Fruit fly (Drosophila melanogaster) whole organism, prepupa: ENCODE data around the gene CG8461.

Experiments
- CG32006 ChIP-seq: fragments of 200-800 bp; sonication (Bioruptor generic); optimal IDR thresholded peaks from 3 replicates; lab custom pipeline; 2017; ENCODE audit warnings: missing biosample characterization, mild to moderate bottlenecking, missing genetic modification characterization
- CG4318 ChIP-seq: fragments of 200-800 bp; sonication (Bioruptor generic); optimal IDR thresholded peaks from 3 replicates; lab custom pipeline; 2017; ENCODE audit warnings: missing biosample characterization, mild to moderate bottlenecking, missing genetic modification characterization
- CG6792 ChIP-seq: fragments of 200-800 bp; sonication (Bioruptor generic); optimal IDR thresholded peaks from 3 replicates; lab custom pipeline; 2016; ENCODE audit warnings: missing biosample characterization, missing genetic modification characterization
- CG8119 ChIP-seq: fragments of 200-800 bp; sonication (Bioruptor generic); IDR thresholded peaks from 3 replicates; pipeline ENCODE4 v1.3.6; 2022; ENCODE audit warnings: missing biosample characterization, missing genetic modification characterization
- Ets21C ChIP-seq: fragments of 200-800 bp; sonication (Bioruptor generic); optimal IDR thresholded peaks from 3 replicates; lab custom pipeline; 2016; ENCODE audit warnings: missing biosample characterization, missing genetic modification characterization
- Lpt ChIP-seq: fragments of 200-800 bp; sonication (Bioruptor generic); optimal IDR thresholded peaks from 3 replicates; lab custom pipeline; 2016; ENCODE audit warnings: missing biosample characterization, missing genetic modification characterization
- Met ChIP-seq: fragments of 200-800 bp; sonication (Bioruptor generic); optimal IDR thresholded peaks from 3 replicates; lab custom pipeline; 2016; ENCODE audit warnings: missing biosample characterization, missing genetic modification characterization
- Sox102F ChIP-seq: fragments of 200-800 bp; sonication (Bioruptor generic); optimal IDR thresholded peaks from 2 replicates; lab custom pipeline; 2016; ENCODE audit warnings: missing biosample characterization, mild to moderate bottlenecking, missing genetic modification characterization
- cyc ChIP-seq: fragments of 200-800 bp; sonication (Bioruptor generic); optimal IDR thresholded peaks from 3 replicates; lab custom pipeline; 2016; ENCODE audit warnings: missing biosample characterization, missing genetic modification characterization

DNA sequence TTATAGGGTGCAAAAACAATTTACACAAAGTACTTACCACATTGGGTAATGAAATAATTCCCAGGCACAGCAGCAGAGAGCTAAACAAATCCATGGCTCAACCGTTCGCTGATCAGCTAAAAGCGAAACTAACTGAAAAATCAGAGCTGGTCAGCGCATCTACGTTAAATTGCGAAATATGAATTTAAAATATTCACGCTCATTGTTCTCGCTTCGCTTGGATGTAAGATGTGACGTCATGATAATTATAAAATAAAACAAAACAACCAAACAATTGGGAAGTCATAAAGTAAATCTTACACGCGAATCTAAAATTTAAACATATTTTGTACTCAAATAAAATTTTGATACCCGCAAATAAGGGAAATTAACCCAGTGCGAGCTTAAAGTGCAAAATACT is 46.5 kb upstream of the CG8461 start, which contains the start of gene CG14854:
- TF ChIP-seq CG8119 (GFP tag; lab: Robert Waterston, UW) (no peak), Ets21C (GFP tag; lab: Kevin White, UChicago) (no peak), CG32006 (GFP tag; lab: Kevin White, UChicago) (no peak), cyc (GFP tag; lab: Kevin White, UChicago) (no peak), Met (GFP tag; lab: Kevin White, UChicago) (no peak), CG4318 (GFP tag; lab: Kevin White, UChicago) (no peak), Lpt (GFP tag; lab: Kevin White, UChicago) (no peak), CG6792 (no peak), Sox102F (GFP tag; lab: Kevin White, UChicago) (no peak)
